Fruit fly (Drosophila melanogaster) whole organism, embryonic: Measurements from ENCODE around the gene shd.

ENCODE experiments used
- B-H1 ChIP-seq: fragments of 200-800 bp; sonication (Bioruptor generic); IDR thresholded peaks from 3 replicates; pipeline ENCODE4 v1.3.6; 2022; ENCODE audit warnings: missing biosample characterization, missing genetic modification characterization
- B-H2 ChIP-seq: fragments of 200-800 bp; sonication (Bioruptor generic); optimal IDR thresholded peaks from 2 replicates; lab custom pipeline; 2018; ENCODE audit warnings: missing biosample characterization, mild to moderate bottlenecking, missing genetic modification characterization
- BEAF-32 ChIP-seq: fragments of 200-800 bp; sonication (Bioruptor generic); optimal IDR thresholded peaks from 3 replicates; lab custom pipeline; 2017; ENCODE audit warnings: missing biosample characterization, missing genetic modification characterization, mild to moderate bottlenecking, moderate library complexity, missing genetic modification reagents
- Bgb ChIP-seq: fragments of 200-800 bp; sonication (Bioruptor generic); IDR thresholded peaks from 2 replicates; pipeline ENCODE4 v1.3.6; 2022; ENCODE audit warnings: missing biosample characterization, missing genetic modification characterization; ENCODE audit not compliant: partially characterized antibody
- CG11398 ChIP-seq: fragments of 200-800 bp; sonication (Bioruptor generic); optimal IDR thresholded peaks from 2 replicates; lab custom pipeline; 2016; ENCODE audit warnings: missing biosample characterization, missing genetic modification characterization
- CG13424 ChIP-seq: fragments of 200-800 bp; sonication (Bioruptor generic); optimal IDR thresholded peaks from 2 replicates; lab custom pipeline; 2019; ENCODE audit warnings: missing biosample characterization, mild to moderate bottlenecking, missing genetic modification characterization, moderate library complexity
- CG13894 ChIP-seq: fragments of 200-800 bp; sonication (Bioruptor generic); optimal IDR thresholded peaks from 3 replicates; lab custom pipeline; 2018; ENCODE audit warnings: missing biosample characterization, mild to moderate bottlenecking, missing genetic modification characterization, moderate library complexity
- CG16813 ChIP-seq: fragments of 200-800 bp; sonication (Bioruptor generic); IDR thresholded peaks from 3 replicates; pipeline ENCODE4 v1.3.6; 2022; ENCODE audit warnings: missing biosample characterization, missing genetic modification characterization; ENCODE audit not compliant: partially characterized antibody
- CG18599 ChIP-seq: fragments of 200-800 bp; sonication (Bioruptor generic); optimal IDR thresholded peaks from 3 replicates; lab custom pipeline; 2017; ENCODE audit warnings: missing biosample characterization, missing genetic modification characterization, mild to moderate bottlenecking, moderate library complexity, missing genetic modification reagents
- CG2199 ChIP-seq: fragments of 200-800 bp; sonication (Bioruptor generic); IDR thresholded peaks from 3 replicates; pipeline ENCODE4 v1.3.6; 2022; ENCODE audit warnings: missing biosample characterization, missing genetic modification characterization
- CG33557 ChIP-seq: fragments of 200-800 bp; sonication (Bioruptor generic); optimal IDR thresholded peaks from 2 replicates; lab custom pipeline; 2019; ENCODE audit warnings: missing biosample characterization, mild to moderate bottlenecking, missing genetic modification characterization, moderate library complexity
- CG3838 ChIP-seq: fragments of 200-800 bp; sonication (Bioruptor generic); optimal IDR thresholded peaks from 3 replicates; lab custom pipeline; 2016; ENCODE audit warnings: missing biosample characterization, missing genetic modification characterization
- CG8944 ChIP-seq: fragments of 200-800 bp; sonication (Bioruptor generic); optimal IDR thresholded peaks from 3 replicates; lab custom pipeline; 2016; ENCODE audit warnings: missing biosample characterization, missing genetic modification characterization
- CG9609 ChIP-seq: fragments of 200-800 bp; sonication (Bioruptor generic); optimal IDR thresholded peaks from 3 replicates; lab custom pipeline; 2016; ENCODE audit warnings: missing biosample characterization, missing genetic modification characterization
- Deaf1 ChIP-seq: fragments of 200-800 bp; optimal IDR thresholded peaks from 3 replicates; lab custom pipeline; 2019; ENCODE audit warnings: missing biosample characterization, mild to moderate bottlenecking, missing genetic modification characterization, moderate library complexity
- ERR ChIP-seq: fragments of 200-800 bp; sonication (Bioruptor generic); optimal IDR thresholded peaks from 2 replicates; lab custom pipeline; 2016; ENCODE audit warnings: missing biosample characterization, missing genetic modification characterization
- Ets65A ChIP-seq: fragments of 200-800 bp; sonication (Bioruptor generic); peaks from one replicate; lab custom pipeline; 2016; ENCODE audit warnings: missing biosample characterization, missing genetic modification characterization
- Ets97D ChIP-seq: fragments of 200-800 bp; sonication (Bioruptor generic); optimal IDR thresholded peaks from 3 replicates; lab custom pipeline; 2016; ENCODE audit warnings: missing biosample characterization, missing genetic modification characterization
- Gsc ChIP-seq: fragments of 200-800 bp; sonication (Bioruptor generic); IDR thresholded peaks from 2 replicates; pipeline ENCODE4 v1.3.6; 2022; ENCODE audit warnings: missing biosample characterization, missing genetic modification characterization
- Hey ChIP-seq: fragments of 200-800 bp; sonication (Bioruptor generic); optimal IDR thresholded peaks from 3 replicates; lab custom pipeline; 2018; ENCODE audit warnings: missing biosample characterization, mild to moderate bottlenecking, missing genetic modification characterization
- Hr51 ChIP-seq, 2 experiments: fragments of 200-800 bp; sonication (Bioruptor generic); optimal IDR thresholded peaks; 2 replicates in 1 of 2; 3 replicates in 1 of 2; lab custom pipeline; 2016 to 2018; ENCODE audit warnings: missing biosample characterization in 2 of 2, missing genetic modification characterization in 2 of 2, mild to moderate bottlenecking in 1 of 2, moderate library complexity in 1 of 2
- Mes4 ChIP-seq: fragments of 200-800 bp; sonication (Bioruptor generic); optimal IDR thresholded peaks from 2 replicates; lab custom pipeline; 2016; ENCODE audit warnings: missing biosample characterization, missing genetic modification characterization
- Nf-YC ChIP-seq: fragments of 200-800 bp; optimal IDR thresholded peaks from 3 replicates; lab custom pipeline; 2019; ENCODE audit warnings: missing biosample characterization, mild to moderate bottlenecking, missing genetic modification characterization, moderate library complexity
- Sry-δ ChIP-seq: fragments of 200-800 bp; sonication (Bioruptor generic); optimal IDR thresholded peaks from 2 replicates; lab custom pipeline; 2016; ENCODE audit warnings: missing biosample characterization, missing genetic modification characterization
- abd-A ChIP-seq: fragments of 200-800 bp; sonication (Bioruptor generic); optimal IDR thresholded peaks from 3 replicates; lab custom pipeline; 2019; ENCODE audit warnings: missing biosample characterization, mild to moderate bottlenecking, missing genetic modification characterization, moderate library complexity
- caup ChIP-seq: fragments of 200-800 bp; sonication (Bioruptor generic); optimal IDR thresholded peaks from 3 replicates; lab custom pipeline; 2017; ENCODE audit warnings: missing biosample characterization, mild to moderate bottlenecking, missing genetic modification characterization, moderate library complexity; ENCODE audit not compliant: severe bottlenecking
- crp ChIP-seq, 2 experiments: fragments of 200-800 bp; sonication (Bioruptor generic); optimal IDR thresholded peaks; 2 replicates in 1 of 2; 3 replicates in 1 of 2; lab custom pipeline; 2017; ENCODE audit warnings: missing biosample characterization in 2 of 2, missing genetic modification characterization in 2 of 2, mild to moderate bottlenecking in 1 of 2, moderate library complexity in 1 of 2
- ems ChIP-seq: fragments of 200-800 bp; sonication (Bioruptor generic); optimal IDR thresholded peaks from 3 replicates; lab custom pipeline; 2016; ENCODE audit warnings: missing biosample characterization, missing genetic modification characterization
- gsb-n ChIP-seq: fragments of 200-800 bp; sonication (Bioruptor generic); optimal IDR thresholded peaks from 3 replicates; lab custom pipeline; 2018; ENCODE audit warnings: missing biosample characterization, mild to moderate bottlenecking, missing genetic modification characterization
- kah ChIP-seq: fragments of 200-800 bp; sonication (Bioruptor generic); optimal IDR thresholded peaks from 2 replicates; lab custom pipeline; 2018; ENCODE audit warnings: missing biosample characterization, mild to moderate bottlenecking, missing genetic modification characterization
- kni ChIP-seq: fragments of 200-800 bp; sonication (Bioruptor generic); optimal IDR thresholded peaks from 3 replicates; lab custom pipeline; 2017; ENCODE audit warnings: mild to moderate bottlenecking, missing biosample characterization, missing genetic modification reagents, missing genetic modification characterization
- lbe ChIP-seq: fragments of 200-800 bp; sonication (Bioruptor generic); optimal IDR thresholded peaks from 2 replicates; lab custom pipeline; 2016; ENCODE audit warnings: missing biosample characterization, mild to moderate bottlenecking, missing genetic modification characterization
- lmd ChIP-seq: fragments of 200-800 bp; sonication (Bioruptor generic); IDR thresholded peaks from 2 replicates; pipeline ENCODE4 v1.3.6; 2022; ENCODE audit warnings: missing biosample characterization, missing genetic modification characterization
- mirr ChIP-seq: fragments of 200-800 bp; sonication (Bioruptor generic); optimal IDR thresholded peaks from 3 replicates; lab custom pipeline; 2018; ENCODE audit warnings: missing biosample characterization, mild to moderate bottlenecking, missing genetic modification characterization
- nau ChIP-seq: fragments of 200-800 bp; sonication (Bioruptor generic); optimal IDR thresholded peaks from 3 replicates; lab custom pipeline; 2017; ENCODE audit warnings: missing biosample characterization, mild to moderate bottlenecking, missing genetic modification characterization, missing genetic modification reagents
- nerfin-1 ChIP-seq: fragments of 200-800 bp; sonication (Bioruptor generic); optimal IDR thresholded peaks from 3 replicates; lab custom pipeline; 2019; ENCODE audit warnings: missing biosample characterization, mild to moderate bottlenecking, missing genetic modification characterization, moderate library complexity
- oc ChIP-seq: fragments of 200-800 bp; sonication (Bioruptor generic); optimal IDR thresholded peaks from 2 replicates; lab custom pipeline; 2018; ENCODE audit warnings: missing biosample characterization, mild to moderate bottlenecking, missing genetic modification characterization, moderate library complexity
- pan ChIP-seq, 4 experiments: fragments of >200 bp in 3 of 4; fragments of 200-800 bp in 1 of 4; sonication (Bioruptor generic) in 1 of 4; optimal IDR thresholded peaks in 3 of 4; IDR thresholded peaks in 1 of 4; 2 replicates each; pipeline versions ENCODE4 v1.3.6 to Lab custom; 2017 to 2022; ENCODE audit warnings: missing biosample characterization in 2 of 4, missing genetic modification characterization in 2 of 4, mixed read lengths in 1 of 4
- pfk ChIP-seq: fragments of 200-800 bp; sonication (Bioruptor generic); optimal IDR thresholded peaks from 2 replicates; lab custom pipeline; 2018; ENCODE audit warnings: missing biosample characterization, mild to moderate bottlenecking, missing genetic modification characterization, moderate library complexity
- pros ChIP-seq: fragments of 200-800 bp; sonication (Bioruptor generic); optimal IDR thresholded peaks from 3 replicates; lab custom pipeline; 2019; ENCODE audit warnings: missing biosample characterization, mild to moderate bottlenecking, missing genetic modification characterization, moderate library complexity
- row ChIP-seq: fragments of 200-800 bp; sonication (Bioruptor generic); IDR thresholded peaks from 3 replicates; pipeline ENCODE4 v1.3.6; 2022; ENCODE audit warnings: missing biosample characterization, missing genetic modification characterization
- tll ChIP-seq, 2 experiments: fragments of 200-800 bp in 1 of 2; fragments of >200 bp in 1 of 2; sonication (Bioruptor generic) in 1 of 2; optimal IDR thresholded peaks; 2 replicates each; lab custom pipeline; 2017 to 2019; ENCODE audit warnings: missing biosample characterization in 2 of 2, missing genetic modification characterization in 2 of 2, mild to moderate bottlenecking in 1 of 2, moderate library complexity in 1 of 2
- zfh1 ChIP-seq: fragments of 200-800 bp; sonication (Bioruptor generic); IDR thresholded peaks from 3 replicates; pipeline ENCODE4 v1.3.6; 2022; ENCODE audit warnings: missing biosample characterization, missing genetic modification characterization

The shd gene

DNA sequence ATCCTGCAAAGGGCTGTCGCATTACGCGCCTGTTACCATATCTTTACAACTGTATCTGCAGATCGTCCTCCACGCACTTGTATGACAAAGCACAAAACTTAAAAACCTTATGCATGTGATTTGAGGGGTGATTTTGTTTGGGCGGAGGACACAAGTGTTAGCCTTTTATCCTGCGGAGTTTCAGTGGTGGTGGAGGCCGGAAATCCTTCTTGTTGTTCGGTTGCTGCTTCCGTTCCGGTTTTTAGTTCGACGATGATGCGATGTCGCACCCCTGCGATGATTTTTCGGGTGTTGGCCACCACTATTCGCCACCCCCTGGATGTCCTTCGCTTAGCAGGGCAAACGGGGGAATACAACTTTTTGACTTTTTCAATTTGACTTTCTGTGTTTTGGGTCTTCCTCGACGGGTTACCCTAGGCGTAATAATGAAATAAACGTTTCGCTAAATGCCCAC is 49.1 kb upstream of the shd start:
- no peak for TF ChIP-seq B-H1 (GFP tag; lab: Robert Waterston, UW)
- TF ChIP-seq tll (GFP tag; optimal IDR thresholded peaks at IDR 0.05; lab: Kevin White, UChicago): peak in 1 of 2 experiments; percentile 90
- TF ChIP-seq pros (GFP tag; lab: Kevin White, UChicago): peak; percentile 85
- TF ChIP-seq CG9609 (GFP tag; lab: Kevin White, UChicago): no peak
- peak; percentile 64 for TF ChIP-seq abd-A (tag; lab: Kevin White, UChicago)
- TF ChIP-seq caup (GFP tag; lab: Kevin White, UChicago): no peak
- peak; percentile 25 for TF ChIP-seq oc (tag; lab: Kevin White, UChicago)
- TF ChIP-seq Ets65A (GFP tag; lab: Kevin White, UChicago): peak; percentile 66
- peak; percentile 55 for TF ChIP-seq pfk (GFP tag; lab: Kevin White, UChicago)
- TF ChIP-seq lbe: no peak
- TF ChIP-seq mirr (GFP tag; lab: Kevin White, UChicago): peak; percentile 44
- TF ChIP-seq Ets97D (GFP tag; lab: Kevin White, UChicago): peak; percentile 22
- TF ChIP-seq pan (optimal IDR thresholded peaks at IDR 0.05; lab: Kevin White, UChicago): no peak
- TF ChIP-seq pan (GFP tag; optimal IDR thresholded peaks at IDR 0.05 in 1 of 2, IDR thresholded peaks at IDR 0.05 in 1 of 2): peak in 1 of 2 experiments; percentile 24
- TF ChIP-seq Sry-δ (GFP tag; lab: Kevin White, UChicago): peak; percentile 12
- peak; percentile 25; the same call in 1 of the 2 replicates for TF ChIP-seq Bgb (GFP tag; lab: Robert Waterston, UW)
- peak; percentile 60 for TF ChIP-seq nerfin-1 (tag; lab: Kevin White, UChicago)
- peak; percentile 32 for TF ChIP-seq Nf-YC (tag; lab: Kevin White, UChicago)
- TF ChIP-seq gsb-n (tag; lab: Kevin White, UChicago): peak; percentile 60
- no peak for TF ChIP-seq CG16813
- TF ChIP-seq kni (GFP tag; lab: Kevin White, UChicago): peak; percentile 41
- peak; percentile 99 for TF ChIP-seq CG2199 (GFP tag; lab: Robert Waterston, UW)
- no peak for TF ChIP-seq CG8944
- TF ChIP-seq Hey (tag; lab: Kevin White, UChicago): peak; percentile 56
- TF ChIP-seq Deaf1: peak; percentile 8
- TF ChIP-seq BEAF-32 (GFP tag; lab: Kevin White, UChicago): peak; percentile 7
- peak; percentile 29; the same call in 1 of the 3 replicates for TF ChIP-seq row (GFP tag; lab: Robert Waterston, UW)
- no peak for TF ChIP-seq kah (GFP tag; lab: Kevin White, UChicago)
- peak in 1 of 2 experiments; percentile 25 for TF ChIP-seq Hr51 (GFP tag; optimal IDR thresholded peaks at IDR 0.05; lab: Kevin White, UChicago)
- TF ChIP-seq CG13894 (tag; lab: Kevin White, UChicago): peak; percentile 66
- TF ChIP-seq CG33557 (GFP tag; lab: Kevin White, UChicago): no peak

dm6 chr3L:14567140-14567539 is 47.1 kb upstream of the shd start, which contains the start of gene CG42758:
Gene CG42758, plus strand, starts transcription at chr3L:14567440.
- TF ChIP-seq nau (GFP tag; lab: Kevin White, UChicago) (no peak), ERR (GFP tag; lab: Kevin White, UChicago) (no peak), ems (GFP tag; lab: Kevin White, UChicago) (no peak), CG3838 (GFP tag; lab: Kevin White, UChicago) (no peak), CG16813 (no peak), Gsc (no peak), CG11398 (GFP tag; lab: Kevin White, UChicago) (no peak), CG18599 (GFP tag; lab: Kevin White, UChicago) (no peak), B-H2 (GFP tag; lab: Kevin White, UChicago) (no peak), zfh1 (GFP tag; lab: Robert Waterston, UW) (no peak), Mes4 (GFP tag; lab: Kevin White, UChicago) (no peak), crp (GFP tag; optimal IDR thresholded peaks at IDR 0.05; lab: Kevin White, UChicago) (no peak), lmd (GFP tag; lab: Robert Waterston, UW) (no peak), CG13424 (no peak)
